Fruit fly (Drosophila melanogaster) whole organism, embryonic: Measurements from ENCODE around the gene cass.
A peak's percentile ranks its signal among the peaks of the same experiment; 100 is the strongest.

Experiments used
- Atf6 ChIP-seq: fragments of 200-800 bp; sonication (Bioruptor generic); IDR thresholded peaks from 2 replicates; pipeline ENCODE4 v1.3.6; 2022; ENCODE audit warnings: missing biosample characterization, missing genetic modification characterization
- Bdp1 ChIP-seq: fragments of 200-800 bp; sonication (Bioruptor generic); optimal IDR thresholded peaks from 3 replicates; lab custom pipeline; 2016; ENCODE audit warnings: missing biosample characterization, missing genetic modification characterization
- CG1024 ChIP-seq: fragments of 200-800 bp; sonication (Bioruptor generic); IDR thresholded peaks from 2 replicates; pipeline ENCODE4 v1.3.6; 2022; ENCODE audit warnings: missing biosample characterization, missing genetic modification characterization
- CG11398 ChIP-seq: fragments of 200-800 bp; sonication (Bioruptor generic); optimal IDR thresholded peaks from 2 replicates; lab custom pipeline; 2016; ENCODE audit warnings: missing biosample characterization, missing genetic modification characterization
- CG12219 ChIP-seq: fragments of 200-800 bp; sonication (Bioruptor generic); optimal IDR thresholded peaks from 3 replicates; lab custom pipeline; 2018; ENCODE audit warnings: missing biosample characterization, mild to moderate bottlenecking, missing genetic modification characterization
- CG14710 ChIP-seq: fragments of 200-800 bp; sonication (Bioruptor generic); optimal IDR thresholded peaks from 3 replicates; lab custom pipeline; 2019; ENCODE audit warnings: missing biosample characterization, mild to moderate bottlenecking, missing genetic modification characterization, moderate library complexity
- CG15073 ChIP-seq: fragments of 200-800 bp; sonication (Bioruptor generic); optimal IDR thresholded peaks from 2 replicates; lab custom pipeline; 2016; ENCODE audit warnings: missing biosample characterization, missing genetic modification characterization
- CG1529 ChIP-seq: fragments of 200-800 bp; sonication (Bioruptor generic); optimal IDR thresholded peaks from 3 replicates; lab custom pipeline; 2018; ENCODE audit warnings: missing biosample characterization, missing genetic modification characterization
- CG17568 ChIP-seq: fragments of 200-800 bp; sonication (Bioruptor generic); optimal IDR thresholded peaks from 2 replicates; lab custom pipeline; 2018; ENCODE audit warnings: missing biosample characterization, mild to moderate bottlenecking, missing genetic modification characterization, moderate library complexity
- CG1792 ChIP-seq: fragments of 200-800 bp; sonication (Bioruptor generic); optimal IDR thresholded peaks from 2 replicates; lab custom pipeline; 2016; ENCODE audit warnings: missing biosample characterization, missing genetic modification characterization
- CG18262 ChIP-seq: fragments of 200-800 bp; optimal IDR thresholded peaks from 3 replicates; lab custom pipeline; 2019; ENCODE audit warnings: missing biosample characterization, mild to moderate bottlenecking, missing genetic modification characterization, moderate library complexity
- CG18599 ChIP-seq: fragments of 200-800 bp; sonication (Bioruptor generic); optimal IDR thresholded peaks from 3 replicates; lab custom pipeline; 2017; ENCODE audit warnings: missing biosample characterization, missing genetic modification characterization, mild to moderate bottlenecking, moderate library complexity, missing genetic modification reagents
- CG18619 ChIP-seq: fragments of 200-800 bp; sonication (Bioruptor generic); optimal IDR thresholded peaks from 3 replicates; lab custom pipeline; 2017; ENCODE audit warnings: missing biosample characterization, mild to moderate bottlenecking, missing genetic modification characterization
- CG18764 ChIP-seq: fragments of 200-800 bp; sonication (Bioruptor generic); optimal IDR thresholded peaks from 3 replicates; lab custom pipeline; 2016; ENCODE audit warnings: missing biosample characterization, missing genetic modification characterization
- CG2875 ChIP-seq: fragments of 200-800 bp; sonication (Bioruptor generic); optimal IDR thresholded peaks from 2 replicates; lab custom pipeline; 2017; ENCODE audit warnings: missing biosample characterization, mild to moderate bottlenecking, missing genetic modification characterization, missing genetic modification reagents
- CG3163 ChIP-seq: fragments of 200-800 bp; sonication (Bioruptor generic); optimal IDR thresholded peaks from 3 replicates; lab custom pipeline; 2016; ENCODE audit warnings: missing biosample characterization, missing genetic modification characterization
- CG33213 ChIP-seq: fragments of 200-800 bp; sonication (Bioruptor generic); optimal IDR thresholded peaks from 3 replicates; lab custom pipeline; 2016; ENCODE audit warnings: missing biosample characterization, missing genetic modification characterization
- CG33557 ChIP-seq: fragments of 200-800 bp; sonication (Bioruptor generic); optimal IDR thresholded peaks from 2 replicates; lab custom pipeline; 2019; ENCODE audit warnings: missing biosample characterization, mild to moderate bottlenecking, missing genetic modification characterization, moderate library complexity
- CG34376 ChIP-seq: fragments of 200-800 bp; sonication (Bioruptor generic); optimal IDR thresholded peaks from 2 replicates; lab custom pipeline; 2018; ENCODE audit warnings: missing biosample characterization, mild to moderate bottlenecking, missing genetic modification characterization
- CG3726 ChIP-seq: fragments of 200-800 bp; sonication (Bioruptor generic); IDR thresholded peaks from 3 replicates; pipeline ENCODE4, ENCODE4 v1.3.6; 2022; ENCODE audit warnings: missing biosample characterization, missing genetic modification characterization
- CG3847 ChIP-seq: fragments of 200-800 bp; sonication (Bioruptor generic); IDR thresholded peaks from 2 replicates; pipeline ENCODE4 v1.3.6; 2022; ENCODE audit warnings: missing biosample characterization, missing genetic modification characterization
- CG4707 ChIP-seq: fragments of 200-800 bp; sonication (Bioruptor generic); optimal IDR thresholded peaks from 2 replicates; lab custom pipeline; 2018; ENCODE audit warnings: missing biosample characterization, mild to moderate bottlenecking, missing genetic modification characterization, moderate library complexity
- CG6272 ChIP-seq: fragments of 200-800 bp; sonication (Bioruptor generic); IDR thresholded peaks from 2 replicates; pipeline ENCODE4 v1.3.6; 2022; ENCODE audit warnings: missing biosample characterization, missing genetic modification characterization
- CG8478 ChIP-seq: fragments of >200 bp; optimal IDR thresholded peaks from 2 replicates; lab custom pipeline; 2018
- CG8924 ChIP-seq: fragments of 200-800 bp; optimal IDR thresholded peaks from 3 replicates; lab custom pipeline; 2019; ENCODE audit warnings: missing biosample characterization, mild to moderate bottlenecking, missing genetic modification characterization, moderate library complexity
- CG9817 ChIP-seq: fragments of 200-800 bp; sonication (Bioruptor generic); optimal IDR thresholded peaks from 2 replicates; lab custom pipeline; 2018; ENCODE audit warnings: missing biosample characterization, mild to moderate bottlenecking, missing genetic modification characterization, moderate library complexity
- CHES-1-like ChIP-seq: fragments of 200-800 bp; sonication (Bioruptor generic); optimal IDR thresholded peaks from 2 replicates; lab custom pipeline; 2016; ENCODE audit warnings: missing biosample characterization, missing genetic modification characterization
- Dek ChIP-seq: fragments of 200-800 bp; sonication (Bioruptor generic); optimal IDR thresholded peaks from 3 replicates; lab custom pipeline; 2019; ENCODE audit warnings: missing biosample characterization, mild to moderate bottlenecking, missing genetic modification characterization, moderate library complexity
- Ets65A ChIP-seq: fragments of 200-800 bp; sonication (Bioruptor generic); peaks from one replicate; lab custom pipeline; 2016; ENCODE audit warnings: missing biosample characterization, missing genetic modification characterization
- Lhr ChIP-seq: fragments of 200-800 bp; sonication (Bioruptor generic); optimal IDR thresholded peaks from 3 replicates; lab custom pipeline; 2017; ENCODE audit warnings: mild to moderate bottlenecking, missing biosample characterization, missing genetic modification reagents, missing genetic modification characterization
- Max ChIP-seq: fragments of 200-800 bp; sonication (Bioruptor generic); optimal IDR thresholded peaks from 2 replicates; lab custom pipeline; 2016; ENCODE audit warnings: missing biosample characterization, mild to moderate bottlenecking, missing genetic modification characterization
- Mes4 ChIP-seq: fragments of 200-800 bp; sonication (Bioruptor generic); optimal IDR thresholded peaks from 2 replicates; lab custom pipeline; 2016; ENCODE audit warnings: missing biosample characterization, missing genetic modification characterization
- Myb ChIP-seq: fragments of 200-800 bp; sonication (Bioruptor generic); optimal IDR thresholded peaks from 2 replicates; lab custom pipeline; 2016; ENCODE audit warnings: missing biosample characterization, missing genetic modification characterization
- Nf-YA ChIP-seq: fragments of 200-800 bp; sonication (Bioruptor generic); IDR thresholded peaks from 2 replicates; pipeline ENCODE4 v1.3.6; 2022; ENCODE audit warnings: missing biosample characterization, missing genetic modification characterization
- Xbp1 ChIP-seq: fragments of 200-800 bp; sonication (Bioruptor generic); optimal IDR thresholded peaks from 3 replicates; lab custom pipeline; 2016; ENCODE audit warnings: missing biosample characterization, mild to moderate bottlenecking, missing genetic modification characterization
- Xrp1 ChIP-seq: fragments of 200-800 bp; sonication (Bioruptor generic); IDR thresholded peaks from 2 replicates; pipeline ENCODE4 v1.3.6; 2022; ENCODE audit warnings: missing biosample characterization, missing genetic modification characterization
- ab ChIP-seq: fragments of 200-800 bp; sonication (Bioruptor generic); optimal IDR thresholded peaks from 2 replicates; lab custom pipeline; 2016; ENCODE audit warnings: missing biosample characterization, missing genetic modification characterization
- ato ChIP-seq: fragments of 200-800 bp; sonication (Bioruptor generic); IDR thresholded peaks from 2 replicates; pipeline ENCODE4 v1.3.6; 2022; ENCODE audit warnings: missing biosample characterization, missing genetic modification characterization; ENCODE audit not compliant: partially characterized antibody
- corto ChIP-seq: fragments of 200-800 bp; sonication (Bioruptor generic); optimal IDR thresholded peaks from 2 replicates; lab custom pipeline; 2016; ENCODE audit warnings: missing biosample characterization, mild to moderate bottlenecking, missing genetic modification characterization, moderate library complexity
- crp ChIP-seq, 2 experiments: fragments of 200-800 bp; sonication (Bioruptor generic); optimal IDR thresholded peaks; 2 replicates in 1 of 2; 3 replicates in 1 of 2; lab custom pipeline; 2017; ENCODE audit warnings: missing biosample characterization in 2 of 2, missing genetic modification characterization in 2 of 2, mild to moderate bottlenecking in 1 of 2, moderate library complexity in 1 of 2
- dimm ChIP-seq: fragments of 200-800 bp; sonication (Bioruptor generic); IDR thresholded peaks from 2 replicates; pipeline ENCODE4 v1.3.6; 2022; ENCODE audit warnings: missing biosample characterization, missing genetic modification characterization
- ham ChIP-seq: fragments of 200-800 bp; sonication (Bioruptor generic); IDR thresholded peaks from 2 replicates; pipeline ENCODE4 v1.3.6; 2022; ENCODE audit warnings: missing biosample characterization, missing genetic modification characterization
- lab ChIP-seq: fragments of 200-800 bp; sonication (Bioruptor generic); optimal IDR thresholded peaks from 3 replicates; lab custom pipeline; 2017; ENCODE audit warnings: missing biosample characterization, missing genetic modification characterization, mild to moderate bottlenecking, moderate library complexity, missing genetic modification reagents
- otp ChIP-seq: fragments of 200-800 bp; sonication (Bioruptor generic); IDR thresholded peaks from 3 replicates; pipeline ENCODE4, ENCODE4 v1.3.6; 2022; ENCODE audit warnings: missing biosample characterization, missing genetic modification characterization
- pnt ChIP-seq: fragments of 200-800 bp; sonication (Bioruptor generic); optimal IDR thresholded peaks from 3 replicates; lab custom pipeline; 2016; ENCODE audit warnings: missing biosample characterization, missing genetic modification characterization
- prd ChIP-seq, 3 experiments: fragments of >200 bp in 2 of 3; fragments of 200-800 bp in 1 of 3; sonication (Bioruptor generic) in 1 of 3; optimal IDR thresholded peaks in 2 of 3; IDR thresholded peaks in 1 of 3; 2 replicates in 2 of 3; 3 replicates in 1 of 3; pipeline versions ENCODE4 v1.3.6 to Lab custom; 2017 to 2022; ENCODE audit warnings: missing biosample characterization in 1 of 3, missing genetic modification characterization in 1 of 3
- sd ChIP-seq: fragments of 200-800 bp; sonication (Bioruptor generic); optimal IDR thresholded peaks from 3 replicates; lab custom pipeline; 2018; ENCODE audit warnings: missing biosample characterization, mild to moderate bottlenecking, missing genetic modification characterization, moderate library complexity
- sqz ChIP-seq: fragments of 200-800 bp; sonication (Bioruptor generic); optimal IDR thresholded peaks from 3 replicates; lab custom pipeline; 2018; ENCODE audit warnings: missing biosample characterization, mild to moderate bottlenecking, missing genetic modification characterization
- vnd ChIP-seq: fragments of 200-800 bp; sonication (Bioruptor generic); IDR thresholded peaks from 3 replicates; pipeline ENCODE4 v1.3.6; 2022; ENCODE audit warnings: missing biosample characterization, missing genetic modification characterization; ENCODE audit not compliant: partially characterized antibody

The cass gene

dm6 chr2L:17480943-17481580, 3.4 kb upstream of the cass start, which contains the start of the genes fws and Lamtor3 (continued):
- TF ChIP-seq ato (GFP tag; lab: Robert Waterston, UW) = peak; percentile 42; the same call in 1 of the 2 replicates
- peak; percentile 91 for TF ChIP-seq corto (GFP tag; lab: Kevin White, UChicago)
- peak; percentile 70 for TF ChIP-seq Myb (GFP tag; lab: Kevin White, UChicago)
- peak; percentile 97 for TF ChIP-seq CG18619 (GFP tag; lab: Kevin White, UChicago)
- TF ChIP-seq CG3726 (GFP tag; lab: Robert Waterston, UW) = peak; percentile 98
- TF ChIP-seq CG1529 (GFP tag; lab: Kevin White, UChicago) = peak; percentile 97
- peak; percentile 94 for TF ChIP-seq CG18764 (GFP tag; lab: Kevin White, UChicago)
- no peak for TF ChIP-seq CG8478 (lab: Kevin White, UChicago)
- TF ChIP-seq CG1792 (GFP tag; lab: Kevin White, UChicago) = peak; percentile 48
- TF ChIP-seq CG33557 (GFP tag; lab: Kevin White, UChicago) = peak; percentile 85
- peak; percentile 84 for TF ChIP-seq CHES-1-like
- peak; percentile 79 for TF ChIP-seq CG34376 (GFP tag; lab: Kevin White, UChicago)
- TF ChIP-seq Nf-YA (GFP tag; lab: Robert Waterston, UW) = peak; percentile 97
- no peak for TF ChIP-seq prd (optimal IDR thresholded peaks at IDR 0.05; lab: Kevin White, UChicago)
- peak; percentile 100 for TF ChIP-seq prd (GFP tag; IDR thresholded peaks at IDR 0.05; lab: Robert Waterston, UW)
- TF ChIP-seq CG17568 (GFP tag; lab: Kevin White, UChicago) = peak; percentile 97
- TF ChIP-seq CG18262 (tag; lab: Kevin White, UChicago) = peak; percentile 98
- TF ChIP-seq CG18599 = peak; percentile 98
- peak; percentile 72 for TF ChIP-seq CG33213 (GFP tag; lab: Kevin White, UChicago)
- peak; percentile 98 for TF ChIP-seq CG2875
- TF ChIP-seq CG4707 (GFP tag; lab: Kevin White, UChicago) = peak; percentile 87
- TF ChIP-seq otp (GFP tag; lab: Robert Waterston, UW) = peak; percentile 98
- TF ChIP-seq Mes4 = peak; percentile 72
- TF ChIP-seq vnd (GFP tag; lab: Robert Waterston, UW) = no peak
- peak; percentile 99 for TF ChIP-seq CG6272 (GFP tag; lab: Robert Waterston, UW)
- peak; percentile 98 for TF ChIP-seq Xbp1 (GFP tag; lab: Kevin White, UChicago)
- peak; percentile 99 for TF ChIP-seq Xrp1 (GFP tag; lab: Robert Waterston, UW)
- TF ChIP-seq CG3163 (GFP tag; lab: Kevin White, UChicago) = peak; percentile 58
- TF ChIP-seq CG11398 = peak; percentile 74
- TF ChIP-seq ham (GFP tag; lab: Robert Waterston, UW) = peak; percentile 96
- TF ChIP-seq CG8924 (tag; lab: Kevin White, UChicago) = peak; percentile 98
- peak; percentile 95 for TF ChIP-seq CG12219
- peak; percentile 92 for TF ChIP-seq sd (tag; lab: Kevin White, UChicago)
- TF ChIP-seq ab (GFP tag; lab: Kevin White, UChicago) = peak; percentile 81
- peak; percentile 98 for TF ChIP-seq Ets65A (GFP tag; lab: Kevin White, UChicago)
- peak; percentile 97 for TF ChIP-seq CG9817
- peak in 1 of 2 experiments; percentile 87 for TF ChIP-seq crp (GFP tag; optimal IDR thresholded peaks at IDR 0.05; lab: Kevin White, UChicago)
- peak; percentile 79 for TF ChIP-seq CG15073 (GFP tag; lab: Kevin White, UChicago)
- TF ChIP-seq CG14710 (tag; lab: Kevin White, UChicago) = peak; percentile 95
- TF ChIP-seq sqz (GFP tag; lab: Kevin White, UChicago) = peak; percentile 91
- peak; percentile 97 for TF ChIP-seq dimm (GFP tag; lab: Robert Waterston, UW)
- TF ChIP-seq pnt (GFP tag; lab: Kevin White, UChicago) = peak; percentile 42
- TF ChIP-seq Max (GFP tag; lab: Kevin White, UChicago) = peak; percentile 92
- TF ChIP-seq CG3847 (GFP tag; lab: Robert Waterston, UW) = peak; percentile 99
- peak; percentile 82 for TF ChIP-seq Bdp1 (GFP tag; lab: Kevin White, UChicago)
- TF ChIP-seq Dek (tag; lab: Kevin White, UChicago) = peak; percentile 98
- TF ChIP-seq Lhr = peak; percentile 93
- TF ChIP-seq lab (GFP tag; lab: Kevin White, UChicago) = peak; percentile 99
- TF ChIP-seq Atf6 (GFP tag; lab: Robert Waterston, UW) = peak; percentile 98
- peak; percentile 95 for TF ChIP-seq CG1024 (GFP tag; lab: Robert Waterston, UW)
